Worm (Caenorhabditis elegans): ENCODE measurements around the gene ymel-1.

The ymel-1 gene

ce11 chrIII:10446730-10447129 lies 30.8 kb downstream of the ymel-1 start, which contains the start of gene H04D03.7:
Gene H04D03.7 (minus strand): TSS chrIII:10446830.
- TF ChIP-seq Y22D7AL.16 (tag; optimal IDR thresholded peaks at IDR 0.05) (no peak), pag-3 (tag; optimal IDR thresholded peaks at IDR 0.05; ENCODE audit: borderline replicate concordance) (no peak), lin-11 (tag; optimal IDR thresholded peaks at IDR 0.05) (no peak), ceh-18 (tag; optimal IDR thresholded peaks at IDR 0.05) (no peak), T23F11.4 (GFP tag; optimal IDR thresholded peaks at IDR 0.05) (no peak), dmd-4 (tag; optimal IDR thresholded peaks at IDR 0.05; ENCODE audit: borderline replicate concordance) (no peak), sox-4 (tag; optimal IDR thresholded peaks at IDR 0.05) (no peak), che-1 (tag; optimal IDR thresholded peaks at IDR 0.05) (no peak), elt-4 (tag; optimal IDR thresholded peaks at IDR 0.05) (no peak), hlh-6 (tag; optimal IDR thresholded peaks at IDR 0.05) (no peak), unc-3 (GFP tag; conservative IDR thresholded peaks at IDR 0.05) (no peak), unc-3 (tag; optimal IDR thresholded peaks at IDR 0.05) (no peak), ceh-6 (GFP tag; optimal IDR thresholded peaks at IDR 0.05) (no peak), nfya-1 (tag; optimal IDR thresholded peaks at IDR 0.05) (no peak), C08G9.2 (tag; optimal IDR thresholded peaks at IDR 0.05) (no peak), elt-2 (tag; optimal IDR thresholded peaks at IDR 0.05) (no peak), hlh-30 (tag; optimal IDR thresholded peaks at IDR 0.05; ENCODE audit: insufficient read depth) (no peak), ets-4 (tag; optimal IDR thresholded peaks at IDR 0.05) (no peak), lim-6 (tag; optimal IDR thresholded peaks at IDR 0.05) (no peak)

ce11 chrIII:10451012-10451411 lies 35.1 kb downstream of the ymel-1 start, which contains the start of gene H04D03.4:
Gene H04D03.4 (minus strand): TSS chrIII:10451112.
- TF ChIP-seq C08G9.2 (tag; optimal IDR thresholded peaks at IDR 0.05) (no peak), F13H6.1 (tag; optimal IDR thresholded peaks at IDR 0.05) (no peak), unc-86 (tag; optimal IDR thresholded peaks at IDR 0.05) (no peak), sox-2 (GFP tag; IDR thresholded peaks at IDR 0.05) (no peak), odd-2 (tag; optimal IDR thresholded peaks at IDR 0.05) (no peak), syd-9 (tag; optimal IDR thresholded peaks at IDR 0.05) (no peak), ahr-1 (tag; optimal IDR thresholded peaks at IDR 0.05) (no peak), elt-2 (tag; optimal IDR thresholded peaks at IDR 0.05) (no peak), elt-4 (tag; optimal IDR thresholded peaks at IDR 0.05) (no peak), pax-1 (tag; optimal IDR thresholded peaks at IDR 0.05) (no peak), pha-2 (tag; optimal IDR thresholded peaks at IDR 0.05) (no peak), che-1 (tag; optimal IDR thresholded peaks at IDR 0.05) (no peak), lin-11 (tag; optimal IDR thresholded peaks at IDR 0.05) (no peak), nhr-232 (tag; optimal IDR thresholded peaks at IDR 0.05) (no peak), unc-55 (GFP tag; optimal IDR thresholded peaks at IDR 0.05) (no peak), C38D4.7 (GFP tag; optimal IDR thresholded peaks at IDR 0.05) (no peak)

- TF ChIP-seq C08G9.2 (tag; optimal IDR thresholded peaks at IDR 0.05) (peak; percentile 97), fkh-6 (tag; optimal IDR thresholded peaks at IDR 0.05) (peak; percentile 39), eyg-1 (tag; optimal IDR thresholded peaks at IDR 0.05) (no peak), tbx-7 (tag; optimal IDR thresholded peaks at IDR 0.05) (peak; percentile 93), npax-4 (tag; optimal IDR thresholded peaks at IDR 0.05) (no peak), zip-5 (tag; optimal IDR thresholded peaks at IDR 0.05) (peak; percentile 89), pha-4 (tag; optimal IDR thresholded peaks at IDR 0.05) (no peak), unc-3 (GFP tag; conservative IDR thresholded peaks at IDR 0.05) (peak; percentile 44; the same call in 1 of the 2 replicates), unc-3 (tag; optimal IDR thresholded peaks at IDR 0.05) (no peak), unc-42 (tag; optimal IDR thresholded peaks at IDR 0.05) (peak; percentile 70), pros-1 (tag; optimal IDR thresholded peaks at IDR 0.05) (no peak), K09A11.1 (tag; optimal IDR thresholded peaks at IDR 0.05; ENCODE audit: insufficient read depth) (no peak), ceh-9 (tag; optimal IDR thresholded peaks at IDR 0.05) (no peak), dmd-4 (tag; optimal IDR thresholded peaks at IDR 0.05; ENCODE audit: borderline replicate concordance) (peak; percentile 28), F13H6.1 (tag; optimal IDR thresholded peaks at IDR 0.05) (peak; percentile 22), sox-4 (tag; optimal IDR thresholded peaks at IDR 0.05) (no peak), mec-3 (tag; optimal IDR thresholded peaks at IDR 0.05; ENCODE audit: borderline replicate concordance) (no peak), ama-1 (optimal IDR thresholded peaks at IDR 0.05) (no peak), ceh-48 (tag; optimal IDR thresholded peaks at IDR 0.05) (peak; percentile 8), unc-55 (GFP tag; optimal IDR thresholded peaks at IDR 0.05) (peak; percentile 15), unc-86 (tag; optimal IDR thresholded peaks at IDR 0.05) (peak; percentile 56), ceh-31 (tag; optimal IDR thresholded peaks at IDR 0.05) (peak; percentile 99), ref-2 (tag; optimal IDR thresholded peaks at IDR 0.05) (peak; percentile 93), ceh-18 (tag; optimal IDR thresholded peaks at IDR 0.05) (peak; percentile 30), madf-2 (tag; optimal IDR thresholded peaks at IDR 0.05) (no peak), sdc-2 (tag; optimal IDR thresholded peaks at IDR 0.05) (no peak), lin-11 (tag; optimal IDR thresholded peaks at IDR 0.05) (no peak), hlh-30 (tag; optimal IDR thresholded peaks at IDR 0.05; ENCODE audit: insufficient read depth) (no peak)
Measured at ce11 chrIII:10460427-10461163, 44.7 kb downstream of the ymel-1 start, which contains the start of gene ecps-1. Gene ecps-1 (minus strand): TSS chrIII:10460551.

Data from whole organism, late embryonic.